Fruit fly (Drosophila melanogaster) whole organism, embryonic: ENCODE data around the gene CG17959.

Experiments
- Asciz ChIP-seq: fragments of 200-800 bp; sonication (Bioruptor generic); optimal IDR thresholded peaks from 2 replicates; lab custom pipeline; 2017; ENCODE audit warnings: missing biosample characterization, mild to moderate bottlenecking, missing genetic modification characterization, missing genetic modification reagents
- Awh ChIP-seq: fragments of 200-800 bp; sonication (Bioruptor generic); IDR thresholded peaks from 2 replicates; pipeline ENCODE4, ENCODE4 v1.3.6; 2022; ENCODE audit warnings: missing biosample characterization, missing genetic modification characterization
- Bteb2 ChIP-seq: fragments of 200-800 bp; sonication (Bioruptor generic); optimal IDR thresholded peaks from 2 replicates; lab custom pipeline; 2016; ENCODE audit warnings: missing biosample characterization, missing genetic modification characterization
- CG10209 ChIP-seq: fragments of 200-800 bp; sonication (Bioruptor generic); optimal IDR thresholded peaks from 3 replicates; lab custom pipeline; 2017; ENCODE audit warnings: missing biosample characterization, mild to moderate bottlenecking, missing genetic modification characterization, missing genetic modification reagents
- CG11696 ChIP-seq: fragments of 200-800 bp; sonication (Bioruptor generic); IDR thresholded peaks from 2 replicates; pipeline ENCODE4 v1.3.6; 2022; ENCODE audit warnings: missing biosample characterization, missing genetic modification characterization
- CG12391 ChIP-seq: fragments of 200-800 bp; sonication (Bioruptor generic); optimal IDR thresholded peaks from 3 replicates; lab custom pipeline; 2018; ENCODE audit warnings: missing biosample characterization, mild to moderate bottlenecking, missing genetic modification characterization, moderate library complexity
- CG13894 ChIP-seq: fragments of 200-800 bp; sonication (Bioruptor generic); optimal IDR thresholded peaks from 3 replicates; lab custom pipeline; 2018; ENCODE audit warnings: missing biosample characterization, mild to moderate bottlenecking, missing genetic modification characterization, moderate library complexity
- CG14667 ChIP-seq: fragments of 200-800 bp; sonication (Bioruptor generic); IDR thresholded peaks from 2 replicates; pipeline ENCODE4 v1.3.6; 2022; ENCODE audit warnings: missing biosample characterization, missing genetic modification characterization
- CG15073 ChIP-seq: fragments of 200-800 bp; sonication (Bioruptor generic); optimal IDR thresholded peaks from 2 replicates; lab custom pipeline; 2016; ENCODE audit warnings: missing biosample characterization, missing genetic modification characterization
- CG17359 ChIP-seq: fragments of 200-800 bp; sonication (Bioruptor generic); optimal IDR thresholded peaks from 3 replicates; lab custom pipeline; 2018; ENCODE audit warnings: missing biosample characterization, mild to moderate bottlenecking, missing genetic modification characterization, moderate library complexity
- CG17361 ChIP-seq: fragments of 200-800 bp; sonication (Bioruptor generic); IDR thresholded peaks from 3 replicates; pipeline ENCODE4 v1.3.6; 2022; ENCODE audit warnings: missing biosample characterization, missing genetic modification characterization
- CG2116 ChIP-seq: fragments of 200-800 bp; sonication (Bioruptor generic); optimal IDR thresholded peaks from 3 replicates; lab custom pipeline; 2018; ENCODE audit warnings: missing biosample characterization, mild to moderate bottlenecking, missing genetic modification characterization
- CG2199 ChIP-seq: fragments of 200-800 bp; sonication (Bioruptor generic); IDR thresholded peaks from 3 replicates; pipeline ENCODE4 v1.3.6; 2022; ENCODE audit warnings: missing biosample characterization, missing genetic modification characterization
- CG31365 ChIP-seq: fragments of 200-800 bp; sonication (Bioruptor generic); optimal IDR thresholded peaks from 2 replicates; lab custom pipeline; 2018; ENCODE audit warnings: missing biosample characterization, mild to moderate bottlenecking, missing genetic modification characterization
- CG31441 ChIP-seq: fragments of 200-800 bp; sonication (Bioruptor generic); IDR thresholded peaks from 2 replicates; pipeline ENCODE4 v1.3.6; 2022; ENCODE audit warnings: missing biosample characterization, missing genetic modification characterization
- Chrac-16 ChIP-seq: fragments of 200-800 bp; sonication (Bioruptor generic); optimal IDR thresholded peaks from 3 replicates; lab custom pipeline; 2016; ENCODE audit warnings: missing biosample characterization, missing genetic modification characterization
- D ChIP-seq, 2 experiments: fragments of 200-800 bp in 1 of 2; fragments of >200 bp in 1 of 2; sonication (Bioruptor generic) in 1 of 2; optimal IDR thresholded peaks; 2 replicates in 1 of 2; 3 replicates in 1 of 2; lab custom pipeline; 2017; ENCODE audit warnings: mild to moderate bottlenecking in 1 of 2, missing biosample characterization in 1 of 2, missing genetic modification characterization in 1 of 2, missing genetic modification reagents in 1 of 2
- Fer1 ChIP-seq: fragments of 200-800 bp; sonication (Bioruptor generic); optimal IDR thresholded peaks from 2 replicates; lab custom pipeline; 2017; ENCODE audit warnings: missing biosample characterization, mild to moderate bottlenecking, missing genetic modification characterization
- Hey ChIP-seq: fragments of 200-800 bp; sonication (Bioruptor generic); optimal IDR thresholded peaks from 3 replicates; lab custom pipeline; 2018; ENCODE audit warnings: missing biosample characterization, mild to moderate bottlenecking, missing genetic modification characterization
- Mes4 ChIP-seq: fragments of 200-800 bp; sonication (Bioruptor generic); optimal IDR thresholded peaks from 2 replicates; lab custom pipeline; 2016; ENCODE audit warnings: missing biosample characterization, missing genetic modification characterization
- NfI ChIP-seq: fragments of 200-800 bp; sonication (Bioruptor generic); optimal IDR thresholded peaks from 3 replicates; lab custom pipeline; 2018; ENCODE audit warnings: missing biosample characterization, mild to moderate bottlenecking, missing genetic modification characterization, moderate library complexity
- Scr ChIP-seq: fragments of 200-800 bp; sonication (Bioruptor generic); IDR thresholded peaks from 2 replicates; pipeline ENCODE4 v1.3.6; 2022; ENCODE audit warnings: missing biosample characterization, missing genetic modification characterization; ENCODE audit not compliant: partially characterized antibody
- Sin3A ChIP-seq: fragments of >200 bp; optimal IDR thresholded peaks from 2 replicates; lab custom pipeline; 2018
- az2 ChIP-seq: fragments of 200-800 bp; sonication (Bioruptor generic); optimal IDR thresholded peaks from 3 replicates; lab custom pipeline; 2016; ENCODE audit warnings: missing biosample characterization, missing genetic modification characterization
- bowl ChIP-seq: fragments of 200-800 bp; sonication (Bioruptor generic); IDR thresholded peaks from 2 replicates; pipeline ENCODE4 v1.3.6; 2022; ENCODE audit warnings: missing biosample characterization, missing genetic modification characterization
- chif ChIP-seq, 2 experiments: fragments of 200-800 bp; sonication (Bioruptor generic); optimal IDR thresholded peaks; 3 replicates each; lab custom pipeline; 2016; ENCODE audit warnings: missing biosample characterization in 2 of 2, missing genetic modification characterization in 2 of 2
- da ChIP-seq: fragments of 200-800 bp; sonication (Bioruptor generic); optimal IDR thresholded peaks from 2 replicates; lab custom pipeline; 2016; ENCODE audit warnings: missing biosample characterization, missing genetic modification characterization
- danr ChIP-seq: fragments of 200-800 bp; sonication (Bioruptor generic); IDR thresholded peaks from 2 replicates; pipeline ENCODE4 v1.3.6; 2022; ENCODE audit warnings: missing biosample characterization, missing genetic modification characterization
- gce ChIP-seq: fragments of 200-800 bp; sonication (Bioruptor generic); IDR thresholded peaks from 3 replicates; pipeline ENCODE4 v1.3.6; 2022; ENCODE audit warnings: missing biosample characterization, missing genetic modification characterization
- gcm ChIP-seq: fragments of 200-800 bp; sonication (Bioruptor generic); optimal IDR thresholded peaks from 2 replicates; lab custom pipeline; 2019; ENCODE audit warnings: missing biosample characterization, mild to moderate bottlenecking, missing genetic modification characterization, moderate library complexity
- gfzf ChIP-seq: fragments of 200-800 bp; sonication (Bioruptor generic); optimal IDR thresholded peaks from 2 replicates; lab custom pipeline; 2016; ENCODE audit warnings: missing biosample characterization, mild to moderate bottlenecking, missing genetic modification characterization, moderate library complexity
- gsb-n ChIP-seq: fragments of 200-800 bp; sonication (Bioruptor generic); optimal IDR thresholded peaks from 3 replicates; lab custom pipeline; 2018; ENCODE audit warnings: missing biosample characterization, mild to moderate bottlenecking, missing genetic modification characterization
- hbn ChIP-seq: fragments of 200-800 bp; sonication (Bioruptor generic); IDR thresholded peaks from 2 replicates; pipeline ENCODE4 v1.3.6; 2022; ENCODE audit warnings: missing biosample characterization, missing genetic modification characterization; ENCODE audit not compliant: partially characterized antibody
- hth ChIP-seq: fragments of >200 bp; optimal IDR thresholded peaks from 2 replicates; lab custom pipeline; 2017; ENCODE audit warnings: inconsistent platforms
- insv ChIP-seq, 2 experiments: fragments of 200-800 bp; sonication (Bioruptor generic); optimal IDR thresholded peaks; 3 replicates each; lab custom pipeline; 2016 to 2018; ENCODE audit warnings: missing biosample characterization in 2 of 2, missing genetic modification characterization in 2 of 2
- kni ChIP-seq: fragments of 200-800 bp; sonication (Bioruptor generic); optimal IDR thresholded peaks from 3 replicates; lab custom pipeline; 2017; ENCODE audit warnings: mild to moderate bottlenecking, missing biosample characterization, missing genetic modification reagents, missing genetic modification characterization
- peb ChIP-seq: fragments of 200-800 bp; sonication (Bioruptor generic); IDR thresholded peaks from 2 replicates; pipeline ENCODE4 v1.3.6; 2022; ENCODE audit warnings: missing biosample characterization, missing genetic modification characterization
- pita ChIP-seq: fragments of 200-800 bp; sonication (Bioruptor generic); optimal IDR thresholded peaks from 2 replicates; lab custom pipeline; 2017; ENCODE audit warnings: missing biosample characterization, mild to moderate bottlenecking, missing genetic modification characterization
- pros ChIP-seq: fragments of 200-800 bp; sonication (Bioruptor generic); optimal IDR thresholded peaks from 3 replicates; lab custom pipeline; 2019; ENCODE audit warnings: missing biosample characterization, mild to moderate bottlenecking, missing genetic modification characterization, moderate library complexity
- pzg ChIP-seq: fragments of 200-800 bp; sonication (Bioruptor generic); optimal IDR thresholded peaks from 3 replicates; lab custom pipeline; 2018; ENCODE audit warnings: missing biosample characterization, mild to moderate bottlenecking, missing genetic modification characterization, moderate library complexity
- scrt ChIP-seq: fragments of 200-800 bp; sonication (Bioruptor generic); optimal IDR thresholded peaks from 2 replicates; lab custom pipeline; 2018; ENCODE audit warnings: missing biosample characterization, mild to moderate bottlenecking, missing genetic modification characterization, moderate library complexity
- sens ChIP-seq: fragments of 200-800 bp; sonication (Bioruptor generic); peaks from one replicate; lab custom pipeline; 2016; ENCODE audit warnings: missing biosample characterization, missing genetic modification characterization
- sens-2 ChIP-seq: fragments of 200-800 bp; sonication (Bioruptor generic); IDR thresholded peaks from 2 replicates; pipeline ENCODE4 v1.3.6; 2022; ENCODE audit warnings: missing biosample characterization, missing genetic modification characterization
- sr ChIP-seq: fragments of 200-800 bp; sonication (Bioruptor generic); IDR thresholded peaks from 3 replicates; pipeline ENCODE4 v1.3.6; 2022; ENCODE audit warnings: missing biosample characterization, missing genetic modification characterization
- tgo ChIP-seq: fragments of 200-800 bp; sonication (Bioruptor generic); IDR thresholded peaks from 3 replicates; pipeline ENCODE4 v1.3.6; 2022; ENCODE audit warnings: missing biosample characterization, missing genetic modification characterization
- usp ChIP-seq: fragments of >200 bp; optimal IDR thresholded peaks from 2 replicates; lab custom pipeline; 2017; ENCODE audit warnings: missing biosample characterization, missing genetic modification characterization
- zen ChIP-seq: fragments of 200-800 bp; sonication (Bioruptor generic); optimal IDR thresholded peaks from 3 replicates; lab custom pipeline; 2018; ENCODE audit warnings: missing biosample characterization, mild to moderate bottlenecking, missing genetic modification characterization, moderate library complexity
- zen2 ChIP-seq: fragments of 200-800 bp; sonication (Bioruptor generic); IDR thresholded peaks from 3 replicates; pipeline ENCODE4 v1.3.6; 2022; ENCODE audit warnings: missing biosample characterization, missing genetic modification characterization; ENCODE audit not compliant: partially characterized antibody
- zf30C ChIP-seq: fragments of 200-800 bp; sonication (Bioruptor generic); optimal IDR thresholded peaks from 3 replicates; lab custom pipeline; 2018; ENCODE audit warnings: missing biosample characterization, mild to moderate bottlenecking, missing genetic modification characterization

CG17959 gene

dm6 chrX:2980290-2980689 is 33.4 kb downstream of the CG17959 start (continued):
- TF ChIP-seq peb (GFP tag; lab: Robert Waterston, UW) (no peak), CG10209 (no peak)

dm6 chrX:2982441-2982995 is 35.6 kb downstream of the CG17959 start:
- no peak for TF ChIP-seq Mes4 (GFP tag; lab: Kevin White, UChicago)
- TF ChIP-seq bowl (GFP tag; lab: Robert Waterston, UW), result no peak
- TF ChIP-seq gfzf (GFP tag; lab: Kevin White, UChicago), result no peak
- TF ChIP-seq hbn, result no peak
- TF ChIP-seq gce, result 0 out of 3 replicates have a peak, but pooled peaks have one; percentile 16
- TF ChIP-seq CG2199 (GFP tag; lab: Robert Waterston, UW), result no peak
- peak in 1 of 2 experiments; percentile 5 for TF ChIP-seq insv (GFP tag; optimal IDR thresholded peaks at IDR 0.05; lab: Kevin White, UChicago)
- TF ChIP-seq pros (GFP tag; lab: Kevin White, UChicago), result peak; percentile 94
- no peak for TF ChIP-seq pita (GFP tag; lab: Kevin White, UChicago)
- peak; percentile 18 for TF ChIP-seq hth (lab: Kevin White, UChicago)
- TF ChIP-seq CG2116 (GFP tag; lab: Kevin White, UChicago), result no peak
- TF ChIP-seq sens-2, result no peak
- no peak for TF ChIP-seq CG31441 (GFP tag; lab: Robert Waterston, UW)
- TF ChIP-seq sr (GFP tag; lab: Robert Waterston, UW), result no peak
- no peak for TF ChIP-seq CG17359
- TF ChIP-seq Awh (GFP tag; lab: Robert Waterston, UW), result 0 out of 2 replicates have a peak, but pooled peaks have one; percentile 35
- TF ChIP-seq zf30C (GFP tag; lab: Kevin White, UChicago), result no peak
- no peak for TF ChIP-seq Sin3A (lab: Kevin White, UChicago)
- no peak for TF ChIP-seq NfI (GFP tag; lab: Kevin White, UChicago)
- TF ChIP-seq CG10209, result no peak
- TF ChIP-seq CG31365, result no peak
- no peak for TF ChIP-seq gcm (GFP tag; lab: Kevin White, UChicago)
- TF ChIP-seq Hey, result no peak
- TF ChIP-seq usp, result no peak
- no peak for TF ChIP-seq tgo (GFP tag; lab: Robert Waterston, UW)
- no peak for TF ChIP-seq zen2
- TF ChIP-seq chif (GFP tag; optimal IDR thresholded peaks at IDR 0.05; lab: Kevin White, UChicago), result no peak
- TF ChIP-seq az2 (GFP tag; lab: Kevin White, UChicago), result no peak
- TF ChIP-seq pzg (GFP tag; lab: Kevin White, UChicago), result no peak
- peak; percentile 95 for TF ChIP-seq zen
- TF ChIP-seq da (GFP tag; lab: Kevin White, UChicago), result no peak
- no peak for TF ChIP-seq CG14667 (GFP tag; lab: Robert Waterston, UW)
- TF ChIP-seq D (optimal IDR thresholded peaks at IDR 0.05; lab: Kevin White, UChicago), result no peak
- no peak for TF ChIP-seq D (GFP tag; optimal IDR thresholded peaks at IDR 0.05; lab: Kevin White, UChicago)
- TF ChIP-seq scrt (GFP tag; lab: Kevin White, UChicago), result no peak
- TF ChIP-seq Scr, result no peak
- no peak for TF ChIP-seq Asciz (GFP tag; lab: Kevin White, UChicago)
- TF ChIP-seq sens, result peak; percentile 9
- TF ChIP-seq CG11696 (GFP tag; lab: Robert Waterston, UW), result no peak
- TF ChIP-seq Chrac-16 (GFP tag; lab: Kevin White, UChicago), result no peak
- no peak for TF ChIP-seq CG15073
- no peak for TF ChIP-seq Bteb2 (GFP tag; lab: Kevin White, UChicago)
- no peak for TF ChIP-seq danr (GFP tag; lab: Robert Waterston, UW)
- no peak for TF ChIP-seq Fer1 (GFP tag; lab: Kevin White, UChicago)
- no peak for TF ChIP-seq CG12391 (tag; lab: Kevin White, UChicago)
- TF ChIP-seq CG17361, result no peak
- peak; percentile 6 for TF ChIP-seq kni (GFP tag; lab: Kevin White, UChicago)
- no peak for TF ChIP-seq CG13894 (tag; lab: Kevin White, UChicago)
- TF ChIP-seq gsb-n (tag; lab: Kevin White, UChicago), result no peak
